Fruit fly (Drosophila melanogaster): ENCODE measurements around the gene noc.

noc gene

DNA sequence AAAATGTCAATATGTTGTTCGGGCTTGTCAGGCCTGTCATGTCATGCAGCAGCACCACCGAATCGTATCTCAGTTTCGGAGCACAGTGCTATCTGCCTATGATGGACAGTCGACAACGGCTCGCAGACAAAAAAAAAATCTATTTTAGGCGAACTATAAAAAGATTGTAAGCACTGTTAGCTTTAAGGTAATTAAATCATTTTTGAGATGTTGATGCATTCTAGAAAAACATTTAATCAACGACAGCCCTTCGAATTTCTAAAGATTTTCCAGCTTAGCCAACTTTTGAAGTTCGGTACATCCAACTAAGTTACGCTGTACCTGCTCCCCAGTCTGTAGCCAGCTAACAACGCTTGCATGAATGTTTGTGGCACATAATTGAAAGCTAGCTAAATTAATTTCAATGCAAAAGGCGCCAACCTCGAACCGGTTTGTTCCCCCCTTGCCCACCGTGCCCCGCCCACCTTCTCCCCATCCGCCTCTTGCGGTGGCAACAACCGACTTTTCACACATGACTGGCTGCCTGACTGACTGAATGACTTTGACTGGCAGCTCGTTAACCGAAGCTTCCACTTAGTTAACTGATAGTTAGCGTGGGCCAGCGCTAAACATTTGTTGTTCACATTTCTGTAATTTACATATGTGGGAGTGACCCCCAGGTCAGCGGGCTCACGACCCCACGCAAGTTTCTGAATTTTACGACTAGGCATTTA lies 32.3 kb upstream of the noc start (continued):
- peak; percentile 89 for TF ChIP-seq dysf (GFP tag; IDR thresholded peaks at IDR 0.05)
- peak; percentile 53 for TF ChIP-seq CG8089 (GFP tag; optimal IDR thresholded peaks at IDR 0.05)
- TF ChIP-seq Dek (tag; optimal IDR thresholded peaks at IDR 0.05), result peak; percentile 60
- peak; percentile 69 for TF ChIP-seq CG30403 (GFP tag; optimal IDR thresholded peaks at IDR 0.05)
- TF ChIP-seq CG8388 (GFP tag; optimal IDR thresholded peaks at IDR 0.05), result peak; percentile 77
- TF ChIP-seq toy (GFP tag; IDR thresholded peaks at IDR 0.05), result no peak
- no peak for TF ChIP-seq slou (GFP tag; optimal IDR thresholded peaks at IDR 0.05)
- TF ChIP-seq Ptx1 (GFP tag; IDR thresholded peaks at IDR 0.05), result peak; percentile 85
- TF ChIP-seq CG16863 (GFP tag; optimal IDR thresholded peaks at IDR 0.05), result no peak
- no peak for TF ChIP-seq Hmx (GFP tag; optimal IDR thresholded peaks at IDR 0.05)
- peak; percentile 82 for TF ChIP-seq CG13424 (tag; optimal IDR thresholded peaks at IDR 0.05)
- TF ChIP-seq Awh (GFP tag; IDR thresholded peaks at IDR 0.05), result peak; percentile 54; the same call in 1 of the 2 replicates
- TF ChIP-seq onecut (GFP tag; IDR thresholded peaks at IDR 0.05), result peak; percentile 63
- no peak for TF ChIP-seq exex (tag; optimal IDR thresholded peaks at IDR 0.05)
- TF ChIP-seq CG2875 (GFP tag; optimal IDR thresholded peaks at IDR 0.05), result peak; percentile 2
- peak; percentile 65 for TF ChIP-seq slp2 (GFP tag; optimal IDR thresholded peaks at IDR 0.05)
- no peak for TF ChIP-seq CG15601 (tag; optimal IDR thresholded peaks at IDR 0.05)
- TF ChIP-seq pb (GFP tag; optimal IDR thresholded peaks at IDR 0.05), result no peak
- no peak for TF ChIP-seq Doc2 (GFP tag; IDR thresholded peaks at IDR 0.05)
- no peak for TF ChIP-seq pan (optimal IDR thresholded peaks at IDR 0.05)
- TF ChIP-seq pan (GFP tag; optimal IDR thresholded peaks at IDR 0.05 in 1 of 2, IDR thresholded peaks at IDR 0.05 in 1 of 2), result peak in 1 of 2 experiments; percentile 46
- TF ChIP-seq schlank (tag; optimal IDR thresholded peaks at IDR 0.05), result no peak
- TF ChIP-seq CG7271 (tag; optimal IDR thresholded peaks at IDR 0.05), result no peak
- no peak for TF ChIP-seq Fer2 (tag; optimal IDR thresholded peaks at IDR 0.05)
- no peak for TF ChIP-seq CG1602 (GFP tag; optimal IDR thresholded peaks at IDR 0.05)
- TF ChIP-seq maf-S (GFP tag; optimal IDR thresholded peaks at IDR 0.05), result peak; percentile 43
- TF ChIP-seq CG4328 (GFP tag; optimal IDR thresholded peaks at IDR 0.05), result no peak
- no peak for TF ChIP-seq Dip2 (GFP tag; IDR thresholded peaks at IDR 0.05)
- TF ChIP-seq Bgb (GFP tag; IDR thresholded peaks at IDR 0.05; ENCODE audit: partially characterized antibody), result peak; percentile 15; the same call in 1 of the 2 replicates
- no peak for TF ChIP-seq p53 (GFP tag; optimal IDR thresholded peaks at IDR 0.05)
- TF ChIP-seq scrt (GFP tag; optimal IDR thresholded peaks at IDR 0.05), result no peak
- TF ChIP-seq Spps (tag; optimal IDR thresholded peaks at IDR 0.05), result no peak
- TF ChIP-seq Ravus (GFP tag; IDR thresholded peaks at IDR 0.05), result no peak
- TF ChIP-seq ac (GFP tag; optimal IDR thresholded peaks at IDR 0.05), result no peak
- no peak for TF ChIP-seq lov (optimal IDR thresholded peaks at IDR 0.05)
- no peak for TF ChIP-seq lov (GFP tag; IDR thresholded peaks at IDR 0.05)
- no peak for TF ChIP-seq CG6654 (GFP tag; optimal IDR thresholded peaks at IDR 0.05)
- TF ChIP-seq Meics (GFP tag; optimal IDR thresholded peaks at IDR 0.05), result peak; percentile 3
- peak; percentile 80 for TF ChIP-seq vvl (GFP tag; IDR thresholded peaks at IDR 0.05)
- peak; percentile 78 for TF ChIP-seq Oaz (GFP tag; IDR thresholded peaks at IDR 0.05)
- no peak for TF ChIP-seq Sin3A (optimal IDR thresholded peaks at IDR 0.05)
- TF ChIP-seq D19B (GFP tag; optimal IDR thresholded peaks at IDR 0.05), result no peak
- TF ChIP-seq Dref (GFP tag; IDR thresholded peaks at IDR 0.05), result no peak
- TF ChIP-seq MBD-R2 (GFP tag; IDR thresholded peaks at IDR 0.05), result no peak
- no peak for TF ChIP-seq CG2116 (GFP tag; optimal IDR thresholded peaks at IDR 0.05)
- TF ChIP-seq NC2α (GFP tag; optimal IDR thresholded peaks at IDR 0.05), result no peak
- peak; percentile 4 for TF ChIP-seq CG30020 (tag; optimal IDR thresholded peaks at IDR 0.05)
- TF ChIP-seq stc (GFP tag; IDR thresholded peaks at IDR 0.05), result 0 out of 2 replicates have a peak, but pooled peaks have one; percentile 36
- TF ChIP-seq CG4820 (GFP tag; optimal IDR thresholded peaks at IDR 0.05), result peak; percentile 61
- TF ChIP-seq seq (GFP tag; IDR thresholded peaks at IDR 0.05), result peak; percentile 57
- TF ChIP-seq ara (GFP tag; IDR thresholded peaks at IDR 0.05), result no peak
- peak; percentile 47 for TF ChIP-seq CG18619 (GFP tag; optimal IDR thresholded peaks at IDR 0.05)

Data from whole organism, embryonic.